Worm (Caenorhabditis elegans) whole organism, L4 larva: ENCODE results near the gene T21E8.6.

Experiments
- D1046.2 ChIP-seq: fragments of 200-800 bp; sonication (Bioruptor generic); IDR thresholded peaks from 2 replicates; pipeline ENCODE4 v1.3.6; 2022; ENCODE audit warnings: missing genetic modification characterization, missing compliant biosample characterization
- F49E8.2 ChIP-seq: sonication (generic microtip); optimal IDR thresholded peaks from 2 replicates; lab custom pipeline; 2016; ENCODE audit warnings: missing compliant biosample characterization, mild to moderate bottlenecking, missing genetic modification characterization, borderline replicate concordance
- T26A8.4 ChIP-seq: fragments of 200-800 bp; sonication (Bioruptor generic); IDR thresholded peaks from 2 replicates; pipeline ENCODE4 v1.3.6; 2022; ENCODE audit warnings: missing genetic modification characterization, missing compliant biosample characterization
- Y75B8A.6 ChIP-seq: fragments of 200-800 bp; sonication (Bioruptor generic); IDR thresholded peaks from 2 replicates; pipeline ENCODE4 v1.3.6; 2022; ENCODE audit warnings: missing genetic modification reagents, missing genetic modification characterization, missing compliant biosample characterization
- ama-1 ChIP-seq: fragments of 150-350 bp; optimal IDR thresholded peaks from 2 replicates; lab custom pipeline; 2014; ENCODE audit warnings: inconsistent platforms, mixed read lengths
- attf-4 ChIP-seq: sonication (generic microtip); optimal IDR thresholded peaks from 3 replicates; lab custom pipeline; 2017; ENCODE audit warnings: missing biosample characterization, missing genetic modification characterization
- cey-2 ChIP-seq: sonication (generic microtip); optimal IDR thresholded peaks from 3 replicates; lab custom pipeline; 2017; ENCODE audit warnings: missing genetic modification characterization, mild to moderate bottlenecking, missing compliant biosample characterization, antibody characterized with exemption, borderline replicate concordance; ENCODE audit not compliant: insufficient read depth
- daf-12 ChIP-seq: fragments of 150-350 bp; optimal IDR thresholded peaks from 2 replicates; lab custom pipeline; 2014; ENCODE audit warnings: missing biosample characterization, missing genetic modification reagents, missing genetic modification characterization
- daf-8 ChIP-seq: fragments of 200-800 bp; sonication (Bioruptor generic); IDR thresholded peaks from 2 replicates; pipeline ENCODE4 v1.3.6; 2022; ENCODE audit warnings: missing genetic modification characterization, missing compliant biosample characterization
- duxl-1 ChIP-seq: sonication (generic microtip); optimal IDR thresholded peaks from 2 replicates; lab custom pipeline; 2016; ENCODE audit warnings: mild to moderate bottlenecking, missing genetic modification characterization, moderate library complexity, missing compliant biosample characterization; ENCODE audit not compliant: poor library complexity
- egl-27 ChIP-seq: sonication (generic microtip); optimal IDR thresholded peaks from 3 replicates; lab custom pipeline; 2017; ENCODE audit warnings: missing biosample characterization, missing genetic modification reagents, missing genetic modification characterization
- egl-43 ChIP-seq: fragments of 200-800 bp; sonication (Bioruptor generic); IDR thresholded peaks from 2 replicates; pipeline ENCODE4 v1.3.6; 2022; ENCODE audit warnings: missing genetic modification reagents, missing genetic modification characterization, missing compliant biosample characterization
- gei-8 ChIP-seq: fragments of 200-800 bp; sonication (Bioruptor generic); optimal IDR thresholded peaks from 2 replicates; lab custom pipeline; 2018; ENCODE audit warnings: mild to moderate bottlenecking, missing genetic modification characterization, missing compliant biosample characterization
- hif-1 ChIP-seq, 2 experiments: sonication (generic microtip); optimal IDR thresholded peaks; 2 replicates each; lab custom pipeline; 2016 to 2017; ENCODE audit warnings: missing compliant biosample characterization in 2 of 2, missing genetic modification characterization in 2 of 2, missing genetic modification reagents in 2 of 2, missing genotype in 2 of 2, mild to moderate bottlenecking in 1 of 2
- hlh-11 ChIP-seq: fragments of 200-800 bp; sonication (Bioruptor generic); optimal IDR thresholded peaks from 2 replicates; lab custom pipeline; 2018; ENCODE audit warnings: mild to moderate bottlenecking, missing genetic modification characterization, missing compliant biosample characterization
- hlh-30 ChIP-seq: sonication (generic microtip); optimal IDR thresholded peaks from 2 replicates; lab custom pipeline; 2017; ENCODE audit warnings: antibody characterized with exemption, mild to moderate bottlenecking, missing genetic modification characterization, missing compliant biosample characterization; ENCODE audit not compliant: insufficient read depth
- lin-1 ChIP-seq: fragments of 200-800 bp; sonication (Bioruptor generic); IDR thresholded peaks from 2 replicates; pipeline ENCODE4 v1.3.6; 2022; ENCODE audit warnings: missing genetic modification reagents, missing genetic modification characterization, missing compliant biosample characterization
- lin-13 ChIP-seq: fragments of 150-350 bp; optimal IDR thresholded peaks from 2 replicates; lab custom pipeline; 2014; ENCODE audit warnings: missing biosample characterization, missing genetic modification reagents, missing genetic modification characterization
- lin-15B ChIP-seq: fragments of 150-350 bp; sonication (generic microtip); optimal IDR thresholded peaks from 3 replicates; lab custom pipeline; 2014; ENCODE audit warnings: missing biosample characterization, missing genetic modification characterization
- lin-29 ChIP-seq: fragments of 200-800 bp; sonication (Bioruptor generic); IDR thresholded peaks from 2 replicates; pipeline ENCODE4 v1.3.6; 2022; ENCODE audit warnings: missing genetic modification reagents, missing genetic modification characterization, missing compliant biosample characterization
- lin-38 ChIP-seq: fragments of 200-800 bp; sonication (Bioruptor generic); IDR thresholded peaks from 2 replicates; pipeline ENCODE4 v1.3.6; 2022; ENCODE audit warnings: missing genetic modification reagents, missing genetic modification characterization, missing compliant biosample characterization
- lsy-2 ChIP-seq, 2 experiments: fragments of 150-350 bp in 1 of 2; sonication (generic microtip) in 1 of 2; optimal IDR thresholded peaks; 2 replicates each; lab custom pipeline; 2014 to 2017; ENCODE audit warnings: missing biosample characterization in 2 of 2, missing genetic modification characterization in 2 of 2
- mdl-1 ChIP-seq, 2 experiments: fragments of 150-350 bp in 1 of 2; sonication (generic microtip) in 1 of 2; optimal IDR thresholded peaks; 2 replicates each; lab custom pipeline; 2014 to 2017; ENCODE audit warnings: missing biosample characterization in 2 of 2, missing genetic modification characterization in 2 of 2
- mxl-3 ChIP-seq: fragments of 200-800 bp; sonication (Bioruptor generic); optimal IDR thresholded peaks from 2 replicates; lab custom pipeline; 2018; ENCODE audit warnings: mild to moderate bottlenecking, missing genetic modification characterization, missing compliant biosample characterization
- nhr-102 ChIP-seq: sonication (generic microtip); optimal IDR thresholded peaks from 2 replicates; lab custom pipeline; 2016; ENCODE audit warnings: mild to moderate bottlenecking, missing genetic modification characterization, moderate library complexity, missing compliant biosample characterization
- nhr-11 ChIP-seq: fragments of 150-350 bp; optimal IDR thresholded peaks from 2 replicates; lab custom pipeline; 2014; ENCODE audit warnings: missing biosample characterization, missing genetic modification characterization
- nhr-42 ChIP-seq: fragments of 200-800 bp; sonication (Bioruptor generic); IDR thresholded peaks from 2 replicates; pipeline ENCODE4 v1.3.6; 2022; ENCODE audit warnings: missing genetic modification characterization, missing compliant biosample characterization
- pha-4 ChIP-seq, 2 experiments: fragments of 150-350 bp in 1 of 2; fragments of 200-800 bp in 1 of 2; sonication (Bioruptor generic) in 1 of 2; IDR thresholded peaks in 1 of 2; optimal IDR thresholded peaks in 1 of 2; 2 replicates each; pipeline versions ENCODE4 v1.3.6 to Lab custom; 2014 to 2022; ENCODE audit warnings: missing genetic modification characterization in 2 of 2, missing genetic modification reagents in 2 of 2, missing biosample characterization in 1 of 2, missing compliant biosample characterization in 1 of 2
- php-3 ChIP-seq: fragments of 200-800 bp; sonication (Bioruptor generic); IDR thresholded peaks from 2 replicates; pipeline ENCODE4 v1.3.6; 2022; ENCODE audit warnings: missing genetic modification reagents, missing genetic modification characterization, missing compliant biosample characterization
- pqm-1 ChIP-seq: sonication (generic microtip); optimal IDR thresholded peaks from 2 replicates; lab custom pipeline; 2017; ENCODE audit warnings: missing biosample characterization, missing genetic modification characterization
- rbr-2 ChIP-seq: sonication (generic microtip); optimal IDR thresholded peaks from 2 replicates; lab custom pipeline; 2016; ENCODE audit warnings: missing genotype, missing genetic modification characterization, missing compliant biosample characterization
- sdz-12 ChIP-seq: fragments of 200-800 bp; sonication (Bioruptor generic); optimal IDR thresholded peaks from 2 replicates; lab custom pipeline; 2018; ENCODE audit warnings: mild to moderate bottlenecking, missing genetic modification characterization, missing compliant biosample characterization
- snpc-1.2 ChIP-seq: fragments of 200-800 bp; sonication (Bioruptor generic); IDR thresholded peaks from 2 replicates; pipeline ENCODE4 v1.3.6; 2022; ENCODE audit warnings: missing genetic modification reagents, missing genetic modification characterization, missing compliant biosample characterization
- spr-1 ChIP-seq: sonication (generic microtip); optimal IDR thresholded peaks from 2 replicates; lab custom pipeline; 2016; ENCODE audit warnings: mild to moderate bottlenecking, missing genetic modification characterization, missing compliant biosample characterization
- tra-1 ChIP-seq: fragments of 200-800 bp; sonication (Bioruptor generic); IDR thresholded peaks from 2 replicates; pipeline ENCODE4 v1.3.6; 2022; ENCODE audit warnings: missing genetic modification reagents, missing genetic modification characterization, missing compliant biosample characterization
- unc-62 ChIP-seq, 3 experiments: fragments of 150-350 bp in 1 of 3; sonication (generic microtip); optimal IDR thresholded peaks in 2 of 3; peaks in 1 of 3; 1 replicate in 1 of 3; 2 replicates in 2 of 3; lab custom pipeline; 2014 to 2017; ENCODE audit warnings: missing biosample characterization in 3 of 3, missing genetic modification characterization in 3 of 3, missing genetic modification reagents in 3 of 3, missing genotype in 1 of 3
- zfp-2 ChIP-seq: sonication (generic microtip); optimal IDR thresholded peaks from 2 replicates; lab custom pipeline; 2016; ENCODE audit warnings: mild to moderate bottlenecking, missing genetic modification characterization, missing compliant biosample characterization
- ztf-11 ChIP-seq: fragments of 150-350 bp; optimal IDR thresholded peaks from 2 replicates; lab custom pipeline; 2014; ENCODE audit warnings: missing biosample characterization, missing genetic modification characterization

The T21E8.6 gene

DNA sequence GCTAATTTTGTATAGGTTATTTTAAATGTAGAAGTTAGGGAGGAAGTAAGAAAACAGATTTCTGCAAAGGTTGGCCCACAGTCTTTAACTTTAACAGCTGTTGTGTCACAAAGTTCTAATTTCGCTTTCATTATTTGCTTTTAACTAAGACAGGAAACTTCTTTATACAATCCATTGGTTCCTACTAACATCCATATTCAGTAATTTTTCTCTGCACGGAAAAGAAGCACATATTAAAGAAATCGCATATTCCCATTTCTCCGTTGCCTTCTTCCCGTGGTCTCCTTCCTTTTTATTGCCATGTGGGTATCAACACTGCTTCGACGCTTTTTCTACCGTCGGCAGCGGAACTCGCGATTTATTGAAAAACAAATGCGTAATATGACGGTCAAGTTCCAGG is at the start of gene T21E8.6:
TSS of gene T21E8.6 (plus strand) at position 301 of the 400 bp plus-strand sequence.
- no peak for TF ChIP-seq lin-38 (GFP tag; lab: Robert Waterston, UW)
- TF ChIP-seq unc-62 (GFP tag; optimal IDR thresholded peaks at IDR 0.05 in 1 of 2; lab: Kevin White, UChicago) = peak in 1 of 2 experiments; percentile 56
- TF ChIP-seq unc-62 (tag; optimal IDR thresholded peaks at IDR 0.05; lab: Kevin White, UChicago) = no peak

DNA sequence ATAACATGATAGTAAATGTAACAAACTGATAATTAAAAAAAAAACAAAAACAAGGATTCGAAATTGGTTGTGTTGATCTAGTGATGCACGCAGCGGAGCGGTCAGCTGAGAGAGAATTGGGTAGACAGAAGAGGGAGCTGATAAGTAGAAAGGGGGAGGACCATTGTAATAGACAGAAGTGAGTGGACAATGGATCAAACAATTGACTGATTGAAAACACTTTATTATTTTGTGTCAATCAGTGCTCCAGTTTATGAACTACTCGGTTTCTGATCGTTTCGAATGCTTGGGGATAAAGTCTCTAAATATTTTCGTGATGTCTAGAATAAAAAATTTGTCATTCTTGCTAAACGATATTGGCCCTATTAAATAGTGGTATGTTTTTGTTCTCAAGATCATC is 47.5 kb upstream of the T21E8.6 start:
- no peak for TF ChIP-seq cey-2 (tag; lab: Kevin White, UChicago)
- no peak for TF ChIP-seq lin-13 (GFP tag; lab: Kevin White, UChicago)
- no peak for TF ChIP-seq mxl-3 (GFP tag; lab: Kevin White, UChicago)
- no peak for TF ChIP-seq nhr-42 (GFP tag; lab: Robert Waterston, UW)
- no peak for TF ChIP-seq gei-8 (GFP tag; lab: Kevin White, UChicago)
- TF ChIP-seq tra-1 (GFP tag; lab: Robert Waterston, UW) = no peak
- no peak for TF ChIP-seq pqm-1 (tag; lab: Kevin White, UChicago)
- TF ChIP-seq zfp-2 (tag; lab: Kevin White, UChicago) = no peak
- no peak for TF ChIP-seq egl-43 (GFP tag; lab: Robert Waterston, UW)
- TF ChIP-seq lin-15B (tag; lab: Kevin White, UChicago) = no peak
- TF ChIP-seq mdl-1 (tag; optimal IDR thresholded peaks at IDR 0.05; lab: Kevin White, UChicago) = no peak
- no peak for TF ChIP-seq Y75B8A.6 (GFP tag; lab: Robert Waterston, UW)
- TF ChIP-seq rbr-2 (tag; lab: Kevin White, UChicago) = no peak
- TF ChIP-seq lin-1 (GFP tag; lab: Robert Waterston, UW) = no peak
- no peak for TF ChIP-seq T26A8.4 (GFP tag; lab: Robert Waterston, UW)
- no peak for TF ChIP-seq D1046.2 (GFP tag; lab: Robert Waterston, UW)
- TF ChIP-seq lsy-2 (tag; optimal IDR thresholded peaks at IDR 0.05; lab: Kevin White, UChicago) = no peak
- TF ChIP-seq hlh-30 = no peak
- TF ChIP-seq ztf-11 (tag; lab: Kevin White, UChicago) = no peak

DNA sequence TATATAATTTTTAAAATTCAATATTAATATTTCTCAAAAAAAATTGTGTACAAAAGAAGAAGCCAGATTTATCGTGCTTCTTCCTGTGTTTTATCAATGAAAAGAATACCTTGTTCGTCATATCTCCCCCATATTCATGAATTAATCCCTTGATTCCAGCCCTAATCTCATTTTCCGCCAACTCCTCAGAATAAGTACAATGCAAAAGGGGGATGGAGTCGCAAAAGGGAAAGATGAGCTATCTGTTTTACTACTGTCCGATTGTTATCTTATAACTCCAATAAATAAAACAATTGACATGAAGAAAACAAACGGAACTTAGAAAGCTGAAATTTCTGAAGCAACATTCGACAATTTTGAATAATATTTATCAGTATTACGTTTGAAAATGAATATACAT is 44.5 kb upstream of the T21E8.6 start:
- TF ChIP-seq daf-8 (GFP tag; lab: Robert Waterston, UW) (no peak), egl-27 (tag; lab: Kevin White, UChicago) (no peak), hif-1 (tag; optimal IDR thresholded peaks at IDR 0.05; lab: Kevin White, UChicago) (no peak), gei-8 (GFP tag; lab: Kevin White, UChicago) (no peak), ama-1 (lab: Kevin White, UChicago) (no peak), lin-38 (GFP tag; lab: Robert Waterston, UW) (no peak), rbr-2 (tag; lab: Kevin White, UChicago) (no peak), F49E8.2 (tag; lab: Kevin White, UChicago) (no peak), pqm-1 (tag; lab: Kevin White, UChicago) (no peak), lin-29 (GFP tag; lab: Robert Waterston, UW) (no peak)
- TF ChIP-seq, all 104 proteins: peak for 0

DNA sequence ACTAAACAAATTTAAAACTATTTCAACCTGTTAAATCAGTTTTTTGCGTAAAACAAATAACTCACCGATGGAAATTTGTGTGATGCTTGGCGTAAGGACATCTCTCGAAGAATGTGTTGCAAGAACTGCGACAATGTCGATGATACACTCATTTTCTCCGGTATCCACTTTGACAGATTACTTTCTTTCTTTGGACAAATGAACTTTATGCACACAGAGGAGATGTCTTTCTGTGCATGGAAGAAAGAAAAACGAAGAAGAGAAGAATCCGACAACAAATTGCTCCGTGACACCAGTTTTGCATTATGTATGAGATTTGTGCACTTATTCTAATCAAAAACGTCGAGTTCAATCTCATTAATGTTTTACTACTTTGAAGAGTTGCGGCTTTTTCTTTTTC is 43.5 kb upstream of the T21E8.6 start, which contains the start of gene plc-1:
TSS of gene plc-1 (minus strand) at position 101 of the 400 bp plus-strand sequence.
- TF ChIP-seq mdl-1 (tag; optimal IDR thresholded peaks at IDR 0.05; lab: Kevin White, UChicago) = no peak
- TF ChIP-seq sdz-12 = no peak
- no peak for TF ChIP-seq daf-12
- no peak for TF ChIP-seq attf-4 (tag; lab: Kevin White, UChicago)
- no peak for TF ChIP-seq duxl-1
- TF ChIP-seq snpc-1.2 = no peak
- TF ChIP-seq spr-1 (tag; lab: Kevin White, UChicago) = no peak
- no peak for TF ChIP-seq lsy-2 (tag; optimal IDR thresholded peaks at IDR 0.05; lab: Kevin White, UChicago)
- TF ChIP-seq hlh-11 (tag; lab: Kevin White, UChicago) = no peak
- TF ChIP-seq nhr-102 (tag; lab: Kevin White, UChicago) = no peak
- no peak for TF ChIP-seq php-3
- no peak for TF ChIP-seq pha-4 (GFP tag; IDR thresholded peaks at IDR 0.05; lab: Robert Waterston, UW)
- TF ChIP-seq pha-4 (tag; optimal IDR thresholded peaks at IDR 0.05; lab: Kevin White, UChicago) = no peak
- TF ChIP-seq F49E8.2 (tag; lab: Kevin White, UChicago) = no peak
- no peak for TF ChIP-seq nhr-11 (tag; lab: Kevin White, UChicago)
